Worm (Caenorhabditis elegans) whole organism, L4 larva: ENCODE results near the gene T07F12.1.

Source experiments
- daf-12 ChIP-seq: fragments of 150-350 bp; optimal IDR thresholded peaks from 2 replicates; lab custom pipeline; 2014; ENCODE audit warnings: missing biosample characterization, missing genetic modification reagents, missing genetic modification characterization
- egl-27 ChIP-seq: sonication (generic microtip); optimal IDR thresholded peaks from 3 replicates; lab custom pipeline; 2017; ENCODE audit warnings: missing biosample characterization, missing genetic modification reagents, missing genetic modification characterization

ce11 chrX:4872758-4873157 lies 21.1 kb upstream of the T07F12.1 start:
- TF ChIP-seq egl-27 (tag; lab: Kevin White, UChicago) (no peak), daf-12 (tag; lab: Kevin White, UChicago) (no peak)
